Worm (Caenorhabditis elegans) whole organism, mixed stage, embryonic: ENCODE measurements around the gene F32E10.9.

ENCODE experiments used
- M03D4.4 ChIP-seq: sonication (generic microtip); optimal IDR thresholded peaks from 2 replicates; lab custom pipeline; 2017; ENCODE audit warnings: mild to moderate bottlenecking, missing genetic modification characterization, missing compliant biosample characterization
- bed-3 ChIP-seq: fragments of 200-800 bp; sonication (Bioruptor generic); optimal IDR thresholded peaks from 3 replicates; lab custom pipeline; 2018; ENCODE audit warnings: mild to moderate bottlenecking, missing genetic modification characterization, moderate library complexity, missing compliant biosample characterization
- blmp-1 ChIP-seq: fragments of 150-350 bp; optimal IDR thresholded peaks from 2 replicates; lab custom pipeline; 2014; ENCODE audit warnings: missing biosample characterization, missing genetic modification characterization
- ceh-39 ChIP-seq: fragments of 150-350 bp; optimal IDR thresholded peaks from 2 replicates; lab custom pipeline; 2014; ENCODE audit warnings: missing biosample characterization, missing genetic modification characterization
- ceh-83 ChIP-seq: fragments of 200-800 bp; sonication (Bioruptor generic); optimal IDR thresholded peaks from 2 replicates; lab custom pipeline; 2018; ENCODE audit warnings: mild to moderate bottlenecking, missing genetic modification characterization, missing compliant biosample characterization
- ces-1 ChIP-seq: fragments of 150-350 bp; optimal IDR thresholded peaks from 2 replicates; lab custom pipeline; 2014; ENCODE audit warnings: missing biosample characterization, missing genetic modification reagents, missing genetic modification characterization
- drap-1 ChIP-seq: fragments of 200-800 bp; sonication (Bioruptor generic); optimal IDR thresholded peaks from 3 replicates; lab custom pipeline; 2018; ENCODE audit warnings: mild to moderate bottlenecking, missing genetic modification characterization, missing compliant biosample characterization
- elt-1 ChIP-seq: sonication (generic microtip); optimal IDR thresholded peaks from 2 replicates; lab custom pipeline; 2017; ENCODE audit warnings: missing genetic modification characterization, mild to moderate bottlenecking, missing compliant biosample characterization, antibody characterized with exemption, moderate library complexity, borderline replicate concordance; ENCODE audit not compliant: insufficient read depth
- elt-3 ChIP-seq: fragments of 150-350 bp; optimal IDR thresholded peaks from 2 replicates; lab custom pipeline; 2014; ENCODE audit warnings: missing biosample characterization, missing genetic modification characterization
- flh-1 ChIP-seq: fragments of 200-800 bp; sonication (Bioruptor generic); optimal IDR thresholded peaks from 2 replicates; lab custom pipeline; 2018; ENCODE audit warnings: mild to moderate bottlenecking, missing genetic modification characterization, moderate library complexity, missing compliant biosample characterization
- lin-13 ChIP-seq: fragments of 150-350 bp; optimal IDR thresholded peaks from 2 replicates; lab custom pipeline; 2014; ENCODE audit warnings: missing biosample characterization, missing genetic modification characterization
- lin-32 ChIP-seq: fragments of 200-800 bp; sonication (Bioruptor generic); optimal IDR thresholded peaks from 2 replicates; lab custom pipeline; 2018; ENCODE audit warnings: mild to moderate bottlenecking, missing genetic modification characterization, missing compliant biosample characterization
- lsy-2 ChIP-seq: fragments of 150-350 bp; optimal IDR thresholded peaks from 2 replicates; lab custom pipeline; 2014; ENCODE audit warnings: missing biosample characterization, missing genetic modification characterization
- mab-5 ChIP-seq: fragments of 150-350 bp; optimal IDR thresholded peaks from 2 replicates; lab custom pipeline; 2014; ENCODE audit warnings: missing biosample characterization, missing genetic modification characterization
- mep-1 ChIP-seq: fragments of 150-350 bp; optimal IDR thresholded peaks from 2 replicates; lab custom pipeline; 2017; ENCODE audit warnings: missing biosample characterization, missing genetic modification reagents, missing genetic modification characterization, inconsistent platforms
- mls-2 ChIP-seq: sonication (generic microtip); optimal IDR thresholded peaks from 2 replicates; lab custom pipeline; 2016; ENCODE audit warnings: mild to moderate bottlenecking, missing genetic modification characterization, moderate library complexity, missing compliant biosample characterization
- nhr-12 ChIP-seq: fragments of 150-350 bp; optimal IDR thresholded peaks from 2 replicates; lab custom pipeline; 2014; ENCODE audit warnings: missing biosample characterization, missing genetic modification characterization
- nhr-2 ChIP-seq: fragments of 150-350 bp; optimal IDR thresholded peaks from 2 replicates; lab custom pipeline; 2014; ENCODE audit warnings: missing biosample characterization, missing genetic modification characterization
- nhr-237 ChIP-seq: fragments of 150-350 bp; optimal IDR thresholded peaks from 2 replicates; lab custom pipeline; 2014; ENCODE audit warnings: missing biosample characterization, missing genetic modification characterization
- nhr-28 ChIP-seq: fragments of 150-350 bp; optimal IDR thresholded peaks from 2 replicates; lab custom pipeline; 2014; ENCODE audit warnings: missing biosample characterization, missing genetic modification characterization
- pha-4 ChIP-seq: fragments of 150-350 bp; optimal IDR thresholded peaks from 2 replicates; lab custom pipeline; 2018; ENCODE audit warnings: missing biosample characterization, missing genetic modification reagents, missing genetic modification characterization
- sem-2 ChIP-seq: fragments of 200-800 bp; sonication (Bioruptor generic); optimal IDR thresholded peaks from 2 replicates; lab custom pipeline; 2018; ENCODE audit warnings: mild to moderate bottlenecking, missing genetic modification characterization, missing compliant biosample characterization
- snpc-4 ChIP-seq: fragments of 150-350 bp; optimal IDR thresholded peaks from 2 replicates; lab custom pipeline; 2014; ENCODE audit warnings: missing biosample characterization, missing genetic modification characterization
- sptf-1 ChIP-seq: sonication (generic microtip); optimal IDR thresholded peaks from 2 replicates; lab custom pipeline; 2017; ENCODE audit warnings: mild to moderate bottlenecking, missing genetic modification characterization, moderate library complexity, missing compliant biosample characterization
- unc-120 ChIP-seq: sonication (generic microtip); optimal IDR thresholded peaks from 2 replicates; lab custom pipeline; 2017; ENCODE audit warnings: missing genetic modification characterization, missing compliant biosample characterization; ENCODE audit not compliant: poor library complexity, severe bottlenecking
- unc-62 ChIP-seq: fragments of 150-350 bp; optimal IDR thresholded peaks from 2 replicates; lab custom pipeline; 2014; ENCODE audit warnings: missing biosample characterization, missing genetic modification reagents, missing genetic modification characterization
- zip-8 ChIP-seq: fragments of 150-350 bp; optimal IDR thresholded peaks from 2 replicates; lab custom pipeline; 2014; ENCODE audit warnings: missing biosample characterization, missing genetic modification characterization
- ztf-11 ChIP-seq: fragments of 150-350 bp; optimal IDR thresholded peaks from 2 replicates; lab custom pipeline; 2014; ENCODE audit warnings: missing biosample characterization, missing genetic modification characterization

The F32E10.9 gene

DNA sequence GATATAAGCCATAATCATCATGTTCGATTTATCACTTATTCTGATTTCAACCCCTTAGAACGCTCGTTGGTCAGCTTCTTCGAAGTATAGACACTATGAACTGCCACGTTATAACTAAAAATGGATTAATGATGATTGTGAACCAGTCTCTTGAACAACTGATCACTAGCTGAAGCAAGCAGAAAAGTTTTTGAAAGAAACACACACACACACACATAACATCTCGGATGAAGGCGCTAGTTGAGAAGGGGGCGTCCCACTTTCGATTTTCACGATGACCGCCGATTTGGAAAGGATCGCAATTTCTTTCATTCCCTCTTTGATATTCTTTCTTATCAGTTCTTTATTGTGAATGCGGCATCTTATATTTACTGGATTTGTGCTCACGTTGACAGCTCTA lies 4.8 kb upstream of the F32E10.9 start, which contains the start of gene clec-180:
TSS of gene clec-180 (plus strand) at position 301 of the 400 bp plus-strand sequence.
- TF ChIP-seq nhr-28 (tag; lab: Kevin White, UChicago) = no peak
- TF ChIP-seq lsy-2 (tag; lab: Kevin White, UChicago) = no peak
- no peak for TF ChIP-seq elt-1
- no peak for TF ChIP-seq mab-5 (tag; lab: Kevin White, UChicago)
- TF ChIP-seq drap-1 (GFP tag; lab: Kevin White, UChicago) = no peak
- TF ChIP-seq nhr-12 (tag; lab: Kevin White, UChicago) = no peak
- no peak for TF ChIP-seq unc-120 (tag; lab: Kevin White, UChicago)
- no peak for TF ChIP-seq mls-2
- no peak for TF ChIP-seq sem-2
- no peak for TF ChIP-seq M03D4.4
- no peak for TF ChIP-seq ces-1 (GFP tag; lab: Kevin White, UChicago)
- TF ChIP-seq ceh-83 (GFP tag; lab: Kevin White, UChicago) = no peak
- TF ChIP-seq lin-13 (tag; lab: Kevin White, UChicago) = no peak

ce11 chrIV:7567557-7568010 lies 3.8 kb upstream of the F32E10.9 start, which contains the start of gene F32E10.8:
TSS of gene F32E10.8 (plus strand) at chrIV:7567607.
- TF ChIP-seq mep-1 (tag; lab: Kevin White, UChicago) (no peak), nhr-237 (no peak), ztf-11 (no peak), elt-1 (no peak), nhr-2 (tag; lab: Kevin White, UChicago) (no peak), unc-120 (tag; lab: Kevin White, UChicago) (no peak), elt-3 (tag; lab: Kevin White, UChicago) (no peak)

ce11 chrIV:7561614-7562142 lies 2.1 kb downstream of the F32E10.9 start, which contains the start of gene ima-3:
TSS of gene ima-3 (minus strand) at chrIV:7561664.
- TF ChIP-seq nhr-28 (tag; lab: Kevin White, UChicago) (no peak), ces-1 (GFP tag; lab: Kevin White, UChicago) (peak; percentile 45), lin-13 (tag; lab: Kevin White, UChicago) (no peak), lsy-2 (tag; lab: Kevin White, UChicago) (peak; percentile 35), ceh-39 (tag; lab: Kevin White, UChicago) (peak; percentile 88), mep-1 (tag; lab: Kevin White, UChicago) (peak; percentile 61), nhr-237 (peak; percentile 52), blmp-1 (tag; lab: Kevin White, UChicago) (no peak), pha-4 (tag; lab: Kevin White, UChicago) (no peak)

ce11 chrIV:7559237-7559636 lies 4.5 kb downstream of the F32E10.9 start:
- TF ChIP-seq nhr-28 (tag; lab: Kevin White, UChicago) (no peak), lsy-2 (tag; lab: Kevin White, UChicago) (no peak), mls-2 (no peak), lin-13 (tag; lab: Kevin White, UChicago) (no peak), zip-8 (tag; lab: Kevin White, UChicago) (no peak), snpc-4 (tag; lab: Kevin White, UChicago) (no peak), bed-3 (GFP tag; lab: Kevin White, UChicago) (no peak), drap-1 (GFP tag; lab: Kevin White, UChicago) (no peak), unc-62 (no peak), M03D4.4 (no peak), elt-3 (tag; lab: Kevin White, UChicago) (no peak), lin-32 (GFP tag; lab: Kevin White, UChicago) (no peak), nhr-12 (tag; lab: Kevin White, UChicago) (no peak), nhr-237 (no peak), nhr-2 (tag; lab: Kevin White, UChicago) (no peak), sptf-1 (tag; lab: Kevin White, UChicago) (no peak), mab-5 (tag; lab: Kevin White, UChicago) (no peak), unc-120 (tag; lab: Kevin White, UChicago) (no peak), sem-2 (no peak), flh-1 (GFP tag; lab: Kevin White, UChicago) (no peak)
- TF ChIP-seq, all 35 proteins: peak for 0

DNA sequence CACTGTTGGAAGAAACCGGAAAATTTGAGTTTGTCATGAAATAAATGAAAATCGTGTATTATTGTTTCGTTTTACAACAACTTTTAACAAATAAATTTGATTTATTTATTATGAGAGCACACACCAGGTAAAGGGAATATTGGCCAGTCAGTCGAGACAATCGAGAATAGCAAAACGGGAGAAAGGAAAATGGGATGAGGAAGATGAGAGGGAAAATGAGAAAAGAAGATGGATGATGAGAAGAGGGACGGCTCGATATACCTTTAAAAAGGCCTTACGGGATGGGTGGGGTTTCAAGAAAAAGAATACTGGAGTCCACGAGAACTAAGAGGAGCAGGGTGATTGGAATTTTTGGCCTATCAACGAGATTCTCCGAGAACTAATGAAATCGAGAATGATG lies 5.1 kb downstream of the F32E10.9 start:
- TF ChIP-seq mab-5 (tag; lab: Kevin White, UChicago) = no peak
- TF ChIP-seq M03D4.4 = no peak
- no peak for TF ChIP-seq nhr-28 (tag; lab: Kevin White, UChicago)
- TF ChIP-seq mep-1 (tag; lab: Kevin White, UChicago) = no peak
- TF ChIP-seq nhr-12 (tag; lab: Kevin White, UChicago) = no peak
- TF ChIP-seq flh-1 (GFP tag; lab: Kevin White, UChicago) = no peak
